Fruit fly (Drosophila melanogaster) whole organism, adult: Measurements from ENCODE around the gene Gyc88E.

Experiments
- CG11617 ChIP-seq: fragments of 200-800 bp; sonication (Bioruptor generic); optimal IDR thresholded peaks from 2 replicates; lab custom pipeline; 2017; ENCODE audit warnings: mild to moderate bottlenecking, missing biosample characterization, missing genetic modification reagents, missing genetic modification characterization
- CG12768 ChIP-seq: fragments of 200-800 bp; sonication (Bioruptor generic); optimal IDR thresholded peaks from 2 replicates; lab custom pipeline; 2017; ENCODE audit warnings: missing biosample characterization, missing genetic modification characterization, mild to moderate bottlenecking, moderate library complexity, missing genetic modification reagents
- CG14711 ChIP-seq: fragments of 200-800 bp; sonication (Bioruptor generic); optimal IDR thresholded peaks from 2 replicates; lab custom pipeline; 2018; ENCODE audit warnings: missing biosample characterization, mild to moderate bottlenecking, missing genetic modification characterization, moderate library complexity
- CG1620 ChIP-seq: fragments of 200-800 bp; sonication (Bioruptor generic); optimal IDR thresholded peaks from 2 replicates; lab custom pipeline; 2016; ENCODE audit warnings: missing biosample characterization, missing genetic modification characterization
- CG33017 ChIP-seq: fragments of 200-800 bp; sonication (Bioruptor generic); optimal IDR thresholded peaks from 2 replicates; lab custom pipeline; 2018; ENCODE audit warnings: missing biosample characterization, mild to moderate bottlenecking, missing genetic modification characterization, moderate library complexity
- CG5204 ChIP-seq: fragments of 200-800 bp; sonication (Bioruptor generic); optimal IDR thresholded peaks from 2 replicates; lab custom pipeline; 2016; ENCODE audit warnings: missing biosample characterization, missing genetic modification characterization
- CG7045 ChIP-seq: fragments of 200-800 bp; sonication (Bioruptor generic); optimal IDR thresholded peaks from 2 replicates; lab custom pipeline; 2017; ENCODE audit warnings: missing biosample characterization, mild to moderate bottlenecking, missing genetic modification characterization
- CG7101 ChIP-seq: fragments of 200-800 bp; sonication (Bioruptor generic); optimal IDR thresholded peaks from 2 replicates; lab custom pipeline; 2018; ENCODE audit warnings: missing biosample characterization, mild to moderate bottlenecking, missing genetic modification characterization, moderate library complexity
- Clk ChIP-seq: fragments of 200-800 bp; sonication (Bioruptor generic); optimal IDR thresholded peaks from 2 replicates; lab custom pipeline; 2017; ENCODE audit warnings: missing biosample characterization, missing genetic modification characterization
- Crg-1 ChIP-seq: fragments of 200-800 bp; sonication (Bioruptor generic); optimal IDR thresholded peaks from 2 replicates; lab custom pipeline; 2016; ENCODE audit warnings: missing biosample characterization, missing genetic modification characterization
- Hr96 ChIP-seq: fragments of 200-800 bp; sonication (Bioruptor generic); optimal IDR thresholded peaks from 2 replicates; lab custom pipeline; 2016; ENCODE audit warnings: missing biosample characterization, missing genetic modification characterization
- Mnt ChIP-seq: fragments of 200-800 bp; sonication (Bioruptor generic); optimal IDR thresholded peaks from 2 replicates; lab custom pipeline; 2016; ENCODE audit warnings: missing biosample characterization, mild to moderate bottlenecking, missing genetic modification characterization
- bab1 ChIP-seq: fragments of 200-800 bp; sonication (Bioruptor generic); optimal IDR thresholded peaks from 3 replicates; lab custom pipeline; 2019; ENCODE audit warnings: missing biosample characterization, mild to moderate bottlenecking, missing genetic modification characterization, moderate library complexity
- cic ChIP-seq: fragments of 200-800 bp; sonication (Bioruptor generic); optimal IDR thresholded peaks from 2 replicates; lab custom pipeline; 2017; ENCODE audit warnings: missing biosample characterization, mild to moderate bottlenecking, missing genetic modification characterization, moderate library complexity
- cnc ChIP-seq, 2 experiments: fragments of >200 bp; optimal IDR thresholded peaks; 2 replicates each; lab custom pipeline; 2017
- kay ChIP-seq: fragments of 200-800 bp; sonication (Bioruptor generic); peaks from one replicate; lab custom pipeline; 2016; ENCODE audit warnings: missing biosample characterization, missing genetic modification characterization, borderline replicate concordance
- ovo ChIP-seq: fragments of 200-800 bp; sonication (Bioruptor generic); optimal IDR thresholded peaks from 2 replicates; lab custom pipeline; 2016; ENCODE audit warnings: missing biosample characterization, missing genetic modification characterization
- pad ChIP-seq: fragments of 200-800 bp; sonication (Bioruptor generic); optimal IDR thresholded peaks from 3 replicates; lab custom pipeline; 2017; ENCODE audit warnings: missing biosample characterization, missing genetic modification characterization, mild to moderate bottlenecking, moderate library complexity, missing genetic modification reagents
- tj ChIP-seq: fragments of 200-800 bp; sonication (Bioruptor generic); optimal IDR thresholded peaks from 3 replicates; lab custom pipeline; 2017; ENCODE audit warnings: missing biosample characterization, mild to moderate bottlenecking, missing genetic modification characterization, moderate library complexity
- toe ChIP-seq: fragments of 200-800 bp; sonication (Bioruptor generic); optimal IDR thresholded peaks from 2 replicates; lab custom pipeline; 2016; ENCODE audit warnings: missing biosample characterization, missing genetic modification characterization

Gyc88E gene

DNA sequence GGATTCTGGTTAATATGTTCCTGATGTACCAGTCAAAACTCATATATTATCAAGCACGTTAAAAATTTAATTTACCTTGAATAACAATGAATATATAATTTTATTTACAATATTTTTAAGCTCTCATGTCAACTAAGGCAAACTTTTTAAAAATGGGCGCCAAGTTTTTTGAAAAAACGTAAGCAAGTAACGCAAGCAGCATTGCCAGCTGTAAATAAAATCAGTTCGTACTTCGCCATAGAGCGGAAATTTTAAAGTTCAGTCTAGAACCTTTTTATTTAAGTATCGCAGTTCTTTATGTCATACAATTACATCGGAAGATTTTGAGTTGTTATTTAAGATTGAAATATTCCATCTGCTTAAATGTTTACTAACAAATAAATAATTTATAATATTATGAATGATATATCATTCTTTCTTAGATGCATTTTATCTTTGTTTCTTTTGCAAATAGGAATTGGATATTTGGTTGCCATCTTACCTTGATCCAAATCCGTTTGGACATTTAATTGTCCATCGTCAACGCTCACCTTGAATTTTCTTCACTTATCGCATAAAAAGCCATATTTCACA is 2.2 kb upstream of the Gyc88E start:
- TF ChIP-seq kay (GFP tag; lab: Kevin White, UChicago) (peak; percentile 30), pad (GFP tag; lab: Kevin White, UChicago) (no peak), Clk (no peak)

DNA sequence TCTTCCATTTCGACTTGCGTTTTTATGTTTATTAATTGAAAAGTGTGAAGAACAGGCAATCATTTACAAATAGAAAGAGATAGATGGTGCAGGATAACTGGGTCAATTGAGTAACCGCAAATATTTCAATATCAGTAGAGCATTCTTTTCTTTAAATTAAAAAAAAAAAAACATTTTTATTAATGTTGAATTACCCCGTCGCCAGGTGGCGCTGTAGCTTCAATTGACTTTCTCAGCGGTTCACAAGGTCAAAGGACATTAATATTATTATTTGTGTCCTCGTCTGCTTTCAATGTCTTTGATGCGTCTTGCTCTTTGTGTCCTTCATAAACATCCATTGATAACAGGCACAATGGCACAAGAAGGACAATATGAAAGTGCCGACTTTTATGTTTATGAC is 1.6 kb upstream of the Gyc88E start:
- TF ChIP-seq kay (GFP tag; lab: Kevin White, UChicago) (no peak), CG7101 (tag; lab: Kevin White, UChicago) (no peak), Hr96 (GFP tag; lab: Kevin White, UChicago) (no peak), cnc (optimal IDR thresholded peaks at IDR 0.05; lab: Kevin White, UChicago) (no peak), toe (GFP tag; lab: Kevin White, UChicago) (no peak), CG1620 (no peak), bab1 (GFP tag; lab: Kevin White, UChicago) (no peak), CG12768 (no peak), CG11617 (no peak), ovo (no peak), CG14711 (tag; lab: Kevin White, UChicago) (no peak), CG7045 (GFP tag; lab: Kevin White, UChicago) (no peak), CG5204 (no peak), cic (no peak), pad (GFP tag; lab: Kevin White, UChicago) (no peak), Crg-1 (no peak), Clk (no peak)

DNA sequence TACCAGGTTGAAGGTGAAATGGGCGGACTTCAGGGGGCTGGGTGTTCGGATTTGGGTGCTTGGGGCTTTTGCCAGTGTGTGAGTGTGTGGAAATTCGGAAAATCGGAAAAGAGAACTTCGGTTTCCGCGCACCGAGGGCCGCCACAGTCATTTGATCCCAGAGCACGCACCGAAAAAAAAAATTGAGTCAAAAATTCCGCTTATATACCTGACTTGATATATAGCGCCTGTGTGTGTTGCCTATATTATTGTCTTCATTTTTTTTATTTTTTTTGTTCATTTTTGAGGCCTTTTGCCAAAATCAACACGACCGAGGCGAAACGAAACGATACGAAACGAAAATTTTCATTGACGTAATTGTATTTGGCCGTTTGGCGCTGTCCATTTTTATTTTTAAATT is 27.1 kb downstream of the Gyc88E start:
- TF ChIP-seq kay (GFP tag; lab: Kevin White, UChicago) (peak; percentile 81), toe (GFP tag; lab: Kevin White, UChicago) (no peak)

DNA sequence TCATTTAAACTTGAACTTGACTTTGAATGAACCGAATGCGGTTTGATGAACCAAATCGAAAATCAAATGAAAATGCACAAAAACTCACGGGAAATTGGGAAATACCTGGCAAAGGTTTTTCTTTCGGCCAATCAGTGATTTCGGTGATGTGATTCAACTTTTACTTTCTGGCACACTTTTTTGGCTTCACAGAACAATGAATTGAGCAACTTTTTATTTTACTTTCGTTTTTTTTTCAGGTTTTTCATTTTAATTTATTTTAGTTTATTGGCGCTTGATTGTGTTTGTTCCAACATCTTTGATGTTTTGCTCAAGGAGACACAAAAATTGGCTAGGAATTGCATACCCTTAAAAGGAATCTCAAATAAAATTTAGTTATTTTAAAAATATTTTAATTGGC is 31.3 kb downstream of the Gyc88E start, which contains the start of gene Mf:
Gene Mf, minus strand, starts transcription at position 44 of the 400 bp plus-strand sequence.
- TF ChIP-seq cnc (optimal IDR thresholded peaks at IDR 0.05; lab: Kevin White, UChicago) (no peak), CG5204 (no peak), CG7101 (tag; lab: Kevin White, UChicago) (peak; percentile 3), pad (GFP tag; lab: Kevin White, UChicago) (no peak), kay (GFP tag; lab: Kevin White, UChicago) (peak; percentile 91), Hr96 (GFP tag; lab: Kevin White, UChicago) (no peak), CG11617 (no peak)

DNA sequence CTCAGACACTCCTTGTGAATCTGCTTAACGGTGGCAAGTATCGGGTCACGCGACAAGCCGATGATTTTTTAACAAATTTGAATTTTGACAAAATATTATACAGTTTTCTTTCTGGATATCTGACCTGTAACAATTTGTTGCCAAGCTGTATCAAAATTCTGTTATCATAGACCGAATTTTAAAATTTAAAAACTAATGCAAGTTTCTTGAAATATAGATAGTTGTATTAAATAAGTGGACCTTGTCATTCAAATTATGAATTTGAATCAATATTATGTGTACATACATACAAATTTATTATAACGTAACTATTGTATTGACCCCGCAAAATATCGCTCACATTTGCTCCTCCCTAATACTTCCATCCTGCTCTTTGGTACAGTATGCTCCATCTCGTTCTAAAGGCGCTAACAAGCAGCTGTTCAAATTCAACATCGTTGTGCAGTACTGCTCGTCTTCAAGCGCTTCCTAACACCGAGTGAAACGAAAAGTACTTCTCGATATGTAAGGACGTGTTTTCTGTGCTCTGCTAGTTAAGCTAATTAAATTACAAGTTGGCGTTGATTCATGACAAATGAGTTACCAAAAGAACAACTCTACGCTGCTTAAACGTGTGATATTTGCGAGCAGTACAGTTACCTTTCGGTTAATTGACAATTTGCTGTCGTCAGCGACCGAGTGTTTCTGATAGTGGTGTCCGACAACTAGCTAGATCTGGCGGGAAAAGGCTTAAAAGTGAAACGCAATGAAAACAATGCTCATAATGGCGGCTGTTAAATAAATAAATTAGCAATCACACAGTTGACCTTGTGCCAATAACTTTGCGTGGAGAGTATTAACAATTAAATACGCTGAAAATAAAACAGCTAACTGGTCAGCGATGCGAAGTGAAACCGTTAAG is 46.2 kb downstream of the Gyc88E start, which contains the start of the genes Kpc1 and CG42542:
Gene Kpc1, minus strand, starts transcription at position 77 of the 901 bp plus-strand sequence.
Gene CG42542, plus strand, starts transcription at position 465 of the 901 bp plus-strand sequence.
- TF ChIP-seq cic (peak; percentile 58), CG12768 (peak; percentile 76), Mnt (GFP tag; lab: Kevin White, UChicago) (peak; percentile 75), CG11617 (peak; percentile 70), CG1620 (peak; percentile 85), bab1 (GFP tag; lab: Kevin White, UChicago) (peak; percentile 25), Crg-1 (peak; percentile 72), kay (GFP tag; lab: Kevin White, UChicago) (peak; percentile 94), CG14711 (tag; lab: Kevin White, UChicago) (peak; percentile 52), Clk (peak; percentile 78), tj (peak; percentile 89), CG7101 (tag; lab: Kevin White, UChicago) (peak; percentile 75), ovo (peak; percentile 72), cnc (optimal IDR thresholded peaks at IDR 0.05; lab: Kevin White, UChicago) (no peak), toe (GFP tag; lab: Kevin White, UChicago) (peak; percentile 89), pad (GFP tag; lab: Kevin White, UChicago) (peak; percentile 85), Hr96 (GFP tag; lab: Kevin White, UChicago) (peak; percentile 73), CG7045 (GFP tag; lab: Kevin White, UChicago) (peak; percentile 67), CG5204 (peak; percentile 79), CG33017 (tag; lab: Kevin White, UChicago) (peak; percentile 53)

DNA sequence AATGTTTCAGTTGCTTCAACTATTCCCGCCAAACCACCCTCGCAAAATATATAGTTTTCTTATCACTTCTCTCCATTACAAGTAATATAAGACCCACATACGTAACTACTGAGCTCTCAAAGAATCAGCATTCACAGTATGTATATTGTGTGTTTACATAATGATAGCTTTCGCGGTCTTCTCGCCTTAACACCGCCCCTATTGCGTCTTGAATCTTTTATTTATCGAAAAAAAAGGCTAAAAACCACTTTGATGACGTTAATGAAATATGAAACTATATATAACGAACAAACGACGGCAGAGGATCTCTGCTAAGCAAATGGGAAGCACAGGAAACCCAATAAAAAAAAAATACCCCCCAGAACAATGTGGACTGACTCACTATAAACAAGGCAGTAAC is 47.2 kb downstream of the Gyc88E start:
- no peak for TF ChIP-seq bab1 (GFP tag; lab: Kevin White, UChicago)
- TF ChIP-seq Hr96 (GFP tag; lab: Kevin White, UChicago), result no peak
- no peak for TF ChIP-seq CG7101 (tag; lab: Kevin White, UChicago)
- peak; percentile 37 for TF ChIP-seq cic
- TF ChIP-seq toe (GFP tag; lab: Kevin White, UChicago), result no peak
- no peak for TF ChIP-seq CG11617
- no peak for TF ChIP-seq tj
- no peak for TF ChIP-seq CG5204
- peak; percentile 25 for TF ChIP-seq CG12768
- no peak for TF ChIP-seq ovo
- TF ChIP-seq Clk, result no peak
- TF ChIP-seq kay (GFP tag; lab: Kevin White, UChicago), result peak; percentile 47
- no peak for TF ChIP-seq Crg-1
- peak; percentile 7 for TF ChIP-seq CG7045 (GFP tag; lab: Kevin White, UChicago)
